Fruit fly (Drosophila melanogaster) whole organism: ENCODE results near the gene Blos3.

Experiments
- CG8478 ChIP-seq: fragments of >200 bp; optimal IDR thresholded peaks from 2 replicates; lab custom pipeline; 2018; ENCODE audit warnings: inconsistent platforms
- Dll ChIP-seq: fragments of >200 bp; optimal IDR thresholded peaks from 2 replicates; lab custom pipeline; 2017
- EcR ChIP-seq, 2 experiments: fragments of >200 bp; optimal IDR thresholded peaks; 2 replicates each; lab custom pipeline; 2017; ENCODE audit warnings: missing biosample characterization in 2 of 2, missing genetic modification characterization in 2 of 2, missing genetic modification reagents in 2 of 2
- pan ChIP-seq: fragments of >200 bp; optimal IDR thresholded peaks from 2 replicates; lab custom pipeline; 2017
- psq ChIP-seq: fragments of >200 bp; optimal IDR thresholded peaks from 2 replicates; lab custom pipeline; 2017
- usp ChIP-seq: fragments of >200 bp; optimal IDR thresholded peaks from 2 replicates; lab custom pipeline; 2017; ENCODE audit warnings: missing biosample characterization, missing genetic modification characterization, mixed read lengths

DNA sequence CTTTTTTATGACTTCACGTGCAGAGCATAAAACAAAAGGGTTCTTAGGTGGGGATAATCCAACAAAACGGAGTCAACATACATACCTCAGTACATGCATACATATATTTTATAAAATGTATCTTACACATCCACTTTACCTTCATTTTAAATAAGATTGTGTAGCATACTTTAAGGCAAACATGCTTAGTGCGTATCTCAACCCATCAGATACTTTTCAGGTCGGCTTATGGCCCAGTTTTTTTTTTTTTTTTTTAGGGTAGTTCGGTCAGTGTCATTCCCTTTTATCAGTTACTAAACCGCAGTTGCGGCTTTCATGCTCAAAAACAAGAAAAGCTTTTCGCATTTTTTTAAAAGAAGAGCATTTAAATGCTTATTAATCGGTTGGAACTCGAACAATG, 22.0 kb downstream of the Blos3 start, which contains the start of gene NijB:
- no peak for TF ChIP-seq CG8478 (lab: Kevin White, UChicago)
- TF ChIP-seq EcR (GFP tag; optimal IDR thresholded peaks at IDR 0.05; lab: Kevin White, UChicago) = no peak
- no peak for TF ChIP-seq psq
- TF ChIP-seq pan (lab: Kevin White, UChicago) = no peak
- no peak for TF ChIP-seq usp (GFP tag; lab: Kevin White, UChicago)
- no peak for TF ChIP-seq Dll (lab: Kevin White, UChicago)
